Worm (Caenorhabditis elegans) whole organism, L3 larva: Measurements from ENCODE around the gene Y42A5A.3.

Source experiments
- R02D3.7 ChIP-seq: fragments of 150-350 bp; optimal IDR thresholded peaks from 2 replicates; lab custom pipeline; 2014; ENCODE audit warnings: missing biosample characterization, missing genetic modification characterization
- aly-2 ChIP-seq: fragments of 150-350 bp; optimal IDR thresholded peaks from 2 replicates; lab custom pipeline; 2014; ENCODE audit warnings: missing biosample characterization, missing genetic modification characterization
- elt-1 ChIP-seq: fragments of 150-350 bp; optimal IDR thresholded peaks from 2 replicates; lab custom pipeline; 2014; ENCODE audit warnings: missing biosample characterization, missing genetic modification characterization
- nhr-23 ChIP-seq: fragments of 150-350 bp; optimal IDR thresholded peaks from 2 replicates; lab custom pipeline; 2014; ENCODE audit warnings: missing biosample characterization, missing genetic modification reagents, missing genetic modification characterization
- nhr-43 ChIP-seq: sonication (generic microtip); optimal IDR thresholded peaks from 2 replicates; lab custom pipeline; 2016; ENCODE audit warnings: mild to moderate bottlenecking, missing genetic modification characterization, missing compliant biosample characterization; ENCODE audit not compliant: poor library complexity, severe bottlenecking

ce11 chrV:11144694-11145093 lies 48.9 kb upstream of the Y42A5A.3 start, which contains the start of gene C06H2.7:
- TF ChIP-seq aly-2 (tag; lab: Kevin White, UChicago) (no peak), nhr-43 (tag; lab: Kevin White, UChicago) (no peak), R02D3.7 (no peak), nhr-23 (no peak), elt-1 (tag; lab: Kevin White, UChicago) (no peak)
